Worm (Caenorhabditis elegans) whole organism, L2 larva: ENCODE measurements around the gene chil-6.

Experiments used
- C34F6.9 ChIP-seq: fragments of 150-350 bp; optimal IDR thresholded peaks from 2 replicates; lab custom pipeline; 2014; ENCODE audit warnings: missing biosample characterization, missing genetic modification characterization
- F13H6.1 ChIP-seq: sonication (generic microtip); optimal IDR thresholded peaks from 2 replicates; lab custom pipeline; 2016; ENCODE audit warnings: missing genetic modification characterization, missing compliant biosample characterization
- R02D3.7 ChIP-seq: fragments of 150-350 bp; optimal IDR thresholded peaks from 2 replicates; lab custom pipeline; 2014; ENCODE audit warnings: missing biosample characterization, missing genetic modification characterization
- Y55F3AM.14 ChIP-seq: fragments of 200-800 bp; sonication (Bioruptor generic); optimal IDR thresholded peaks from 2 replicates; lab custom pipeline; 2018; ENCODE audit warnings: mild to moderate bottlenecking, missing genetic modification characterization, missing compliant biosample characterization
- alr-1 ChIP-seq: fragments of 150-350 bp; optimal IDR thresholded peaks from 2 replicates; lab custom pipeline; 2014; ENCODE audit warnings: missing biosample characterization, missing genetic modification characterization
- aly-2 ChIP-seq: fragments of 150-350 bp; optimal IDR thresholded peaks from 2 replicates; lab custom pipeline; 2014; ENCODE audit warnings: missing biosample characterization, missing genetic modification characterization
- ceh-16 ChIP-seq: fragments of 150-350 bp; optimal IDR thresholded peaks from 2 replicates; lab custom pipeline; 2014; ENCODE audit warnings: missing biosample characterization, missing genetic modification characterization
- ceh-82 ChIP-seq: fragments of 150-350 bp; optimal IDR thresholded peaks from 2 replicates; lab custom pipeline; 2014; ENCODE audit warnings: missing biosample characterization, missing genetic modification characterization
- dmd-4 ChIP-seq: sonication (generic microtip); optimal IDR thresholded peaks from 2 replicates; lab custom pipeline; 2017; ENCODE audit warnings: missing biosample characterization, missing genetic modification characterization
- elt-1 ChIP-seq: fragments of 150-350 bp; optimal IDR thresholded peaks from 2 replicates; lab custom pipeline; 2014; ENCODE audit warnings: missing biosample characterization, missing genetic modification characterization
- elt-3 ChIP-seq: sonication (generic microtip); optimal IDR thresholded peaks from 2 replicates; lab custom pipeline; 2017; ENCODE audit warnings: missing biosample characterization, missing genetic modification characterization
- fos-1 ChIP-seq: fragments of 150-350 bp; optimal IDR thresholded peaks from 2 replicates; lab custom pipeline; 2014; ENCODE audit warnings: missing biosample characterization, missing genetic modification characterization
- lin-11 ChIP-seq: fragments of 150-350 bp; sonication (generic microtip); optimal IDR thresholded peaks from 2 replicates; lab custom pipeline; 2014; ENCODE audit warnings: missing biosample characterization, missing genetic modification characterization, inconsistent platforms, mixed read lengths
- lin-13 ChIP-seq: fragments of 150-350 bp; optimal IDR thresholded peaks from 2 replicates; lab custom pipeline; 2014; ENCODE audit warnings: missing biosample characterization, missing genetic modification reagents, missing genetic modification characterization
- lin-39 ChIP-seq: fragments of 150-350 bp; optimal IDR thresholded peaks from 2 replicates; lab custom pipeline; 2014; ENCODE audit warnings: missing biosample characterization, missing genetic modification reagents, missing genetic modification characterization
- lsy-2 ChIP-seq, 2 experiments: fragments of 150-350 bp in 1 of 2; sonication (generic microtip) in 1 of 2; optimal IDR thresholded peaks; 2 replicates each; lab custom pipeline; 2014 to 2017; ENCODE audit warnings: missing biosample characterization in 2 of 2, missing genetic modification characterization in 2 of 2
- mbf-1 ChIP-seq: sonication (generic microtip); optimal IDR thresholded peaks from 2 replicates; lab custom pipeline; 2017; ENCODE audit warnings: missing biosample characterization, missing genetic modification characterization
- mdl-1 ChIP-seq, 2 experiments: fragments of 150-350 bp in 1 of 2; sonication (generic microtip) in 1 of 2; optimal IDR thresholded peaks; 2 replicates each; lab custom pipeline; 2017; ENCODE audit warnings: missing biosample characterization in 2 of 2, missing genetic modification characterization in 2 of 2
- nhr-10 ChIP-seq: sonication (generic microtip); optimal IDR thresholded peaks from 2 replicates; lab custom pipeline; 2017; ENCODE audit warnings: missing biosample characterization, missing genetic modification characterization
- nhr-11 ChIP-seq: fragments of 150-350 bp; optimal IDR thresholded peaks from 2 replicates; lab custom pipeline; 2014; ENCODE audit warnings: missing biosample characterization, missing genetic modification characterization
- nhr-12 ChIP-seq: fragments of 150-350 bp; optimal IDR thresholded peaks from 2 replicates; lab custom pipeline; 2014; ENCODE audit warnings: missing biosample characterization, missing genetic modification characterization
- nhr-23 ChIP-seq: fragments of 150-350 bp; optimal IDR thresholded peaks from 2 replicates; lab custom pipeline; 2014; ENCODE audit warnings: missing biosample characterization, missing genetic modification reagents, missing genetic modification characterization
- nhr-237 ChIP-seq: fragments of 150-350 bp; optimal IDR thresholded peaks from 2 replicates; lab custom pipeline; 2014; ENCODE audit warnings: missing biosample characterization, missing genetic modification characterization
- nhr-25 ChIP-seq: fragments of 150-350 bp; sonication (generic microtip); optimal IDR thresholded peaks from 3 replicates; lab custom pipeline; 2014; ENCODE audit warnings: missing biosample characterization, missing genetic modification characterization
- nhr-6 ChIP-seq: fragments of 150-350 bp; optimal IDR thresholded peaks from 2 replicates; lab custom pipeline; 2014; ENCODE audit warnings: missing biosample characterization, missing genetic modification characterization
- sem-4 ChIP-seq: fragments of 150-350 bp; optimal IDR thresholded peaks from 2 replicates; lab custom pipeline; 2014; ENCODE audit warnings: missing biosample characterization, missing genetic modification reagents, missing genetic modification characterization
- skn-1 ChIP-seq: sonication (generic microtip); optimal IDR thresholded peaks from 2 replicates; lab custom pipeline; 2017; ENCODE audit warnings: missing biosample characterization, missing genetic modification characterization
- sma-3 ChIP-seq: sonication (generic microtip); optimal IDR thresholded peaks from 2 replicates; lab custom pipeline; 2016; ENCODE audit warnings: missing genetic modification reagents, missing genetic modification characterization, missing compliant biosample characterization
- sma-9 ChIP-seq, 2 experiments: fragments of 150-350 bp in 1 of 2; sonication (generic microtip) in 1 of 2; optimal IDR thresholded peaks; 2 replicates each; lab custom pipeline; 2014 to 2016; ENCODE audit warnings: missing genetic modification characterization in 2 of 2, mild to moderate bottlenecking in 1 of 2, missing biosample characterization in 1 of 2, missing compliant biosample characterization in 1 of 2, missing genetic modification reagents in 1 of 2, moderate library complexity in 1 of 2
- unc-39 ChIP-seq: fragments of 150-350 bp; optimal IDR thresholded peaks from 2 replicates; lab custom pipeline; 2014; ENCODE audit warnings: missing biosample characterization, missing genetic modification characterization
- unc-55 ChIP-seq: fragments of 150-350 bp; sonication (generic microtip); optimal IDR thresholded peaks from 3 replicates; lab custom pipeline; 2014; ENCODE audit warnings: missing biosample characterization, missing genetic modification reagents, missing genetic modification characterization
- unc-62 ChIP-seq: fragments of 150-350 bp; optimal IDR thresholded peaks from 2 replicates; lab custom pipeline; 2014; ENCODE audit warnings: missing biosample characterization, missing genetic modification reagents, missing genetic modification characterization
- zag-1 ChIP-seq: fragments of 150-350 bp; optimal IDR thresholded peaks from 2 replicates; lab custom pipeline; 2014; ENCODE audit warnings: missing biosample characterization, missing genetic modification characterization
- ztf-1 ChIP-seq: fragments of 200-800 bp; sonication (Bioruptor generic); conservative IDR thresholded peaks from 2 replicates; pipeline ENCODE4 v1.3.6; 2022; ENCODE audit warnings: missing genetic modification characterization, missing compliant biosample characterization
- ztf-11 ChIP-seq: sonication (generic microtip); optimal IDR thresholded peaks from 2 replicates; lab custom pipeline; 2017; ENCODE audit warnings: missing biosample characterization, missing genetic modification characterization
- ztf-4 ChIP-seq: fragments of 150-350 bp; optimal IDR thresholded peaks from 2 replicates; lab custom pipeline; 2014; ENCODE audit warnings: missing biosample characterization, missing genetic modification characterization

chil-6 gene

DNA sequence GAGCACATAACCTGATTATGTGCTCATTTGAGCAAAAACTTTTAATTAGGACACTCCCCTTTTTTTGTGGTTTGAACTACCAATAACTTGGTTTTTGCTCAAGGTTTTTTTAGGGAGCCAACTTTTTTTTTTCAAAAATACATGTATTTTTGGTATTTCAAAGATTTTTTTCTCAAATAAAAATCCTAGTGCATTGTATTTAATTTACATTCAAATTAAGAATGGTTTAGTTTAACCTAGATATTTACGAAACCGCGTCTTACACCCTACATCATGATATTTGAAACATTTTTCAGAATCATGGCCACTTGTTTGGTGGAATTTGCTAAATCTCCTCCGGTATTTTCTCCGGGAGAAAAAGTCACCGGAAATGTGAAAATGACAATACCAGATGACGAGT lies 22.8 kb downstream of the chil-6 start, which contains the start of gene arrd-5:
arrd-5 (plus strand) TSS at position 301 of the 400 bp plus-strand sequence.
- TF ChIP-seq sem-4 (tag; lab: Kevin White, UChicago) (no peak), ztf-4 (no peak), ceh-16 (tag; lab: Kevin White, UChicago) (no peak), nhr-6 (tag; lab: Kevin White, UChicago) (no peak), Y55F3AM.14 (GFP tag; lab: Kevin White, UChicago) (no peak), zag-1 (no peak), mdl-1 (tag; optimal IDR thresholded peaks at IDR 0.05; lab: Kevin White, UChicago) (no peak), nhr-25 (no peak), unc-62 (GFP tag; lab: Kevin White, UChicago) (no peak), F13H6.1 (tag; lab: Kevin White, UChicago) (no peak), elt-3 (tag; lab: Kevin White, UChicago) (no peak), lin-39 (tag; lab: Kevin White, UChicago) (no peak), lin-11 (tag; lab: Kevin White, UChicago) (no peak), unc-39 (tag; lab: Kevin White, UChicago) (no peak), C34F6.9 (tag; lab: Kevin White, UChicago) (no peak), lin-13 (GFP tag; lab: Kevin White, UChicago) (no peak)

DNA sequence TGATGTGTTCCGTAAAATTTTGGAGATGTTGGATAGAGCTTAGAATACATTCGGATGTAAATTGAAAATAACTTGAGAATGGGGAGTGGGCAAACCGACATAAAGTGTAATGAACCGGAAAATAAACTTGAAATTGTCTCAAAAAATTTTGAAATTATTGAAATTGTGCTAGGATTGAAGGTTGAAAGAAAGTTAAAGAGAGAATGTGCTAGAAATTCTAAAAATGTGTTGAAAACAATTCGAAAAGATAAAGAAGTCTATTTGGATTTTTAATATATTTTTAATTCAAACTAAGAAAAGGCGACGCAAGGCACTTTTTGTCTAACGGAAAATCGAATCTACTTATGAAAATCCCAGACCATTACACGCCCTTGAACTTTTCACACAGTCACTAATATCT lies 23.8 kb downstream of the chil-6 start, which contains the start of gene ZK938.3:
ZK938.3 (minus strand) TSS at position 101 of the 400 bp plus-strand sequence.
- TF ChIP-seq ztf-4 (no peak), nhr-23 (tag; lab: Kevin White, UChicago) (no peak), fos-1 (tag; lab: Kevin White, UChicago) (no peak), aly-2 (tag; lab: Kevin White, UChicago) (no peak)

DNA sequence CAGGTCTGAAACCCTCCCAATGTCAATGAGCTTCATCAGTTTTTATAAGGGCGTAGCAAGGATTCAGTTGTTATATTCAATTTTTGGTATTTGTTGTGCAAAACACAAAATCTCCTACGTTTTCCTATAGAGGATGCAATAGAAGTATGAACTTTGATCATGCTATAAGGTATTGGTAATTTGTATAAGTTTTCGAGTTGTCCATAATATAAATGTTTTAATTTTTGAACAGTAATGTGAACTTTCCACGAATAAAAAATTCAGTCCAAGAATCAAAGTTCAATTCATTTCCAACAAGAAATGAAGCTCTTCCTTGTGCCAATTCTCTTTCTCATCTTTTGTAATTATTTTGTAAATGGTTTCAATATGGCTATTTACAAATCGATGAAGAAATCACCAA lies 26.7 kb downstream of the chil-6 start, which contains the start of gene ZK938.12:
ZK938.12 (plus strand) TSS at position 301 of the 400 bp plus-strand sequence.
- no peak for TF ChIP-seq nhr-11 (tag; lab: Kevin White, UChicago)
- no peak for TF ChIP-seq unc-55 (GFP tag; lab: Kevin White, UChicago)
- no peak for TF ChIP-seq sma-9 (GFP tag; optimal IDR thresholded peaks at IDR 0.05; lab: Kevin White, UChicago)
- TF ChIP-seq sma-9 (tag; optimal IDR thresholded peaks at IDR 0.05; lab: Kevin White, UChicago): no peak
- TF ChIP-seq lsy-2 (tag; optimal IDR thresholded peaks at IDR 0.05; lab: Kevin White, UChicago): no peak
- TF ChIP-seq elt-3 (tag; lab: Kevin White, UChicago): no peak
- no peak for TF ChIP-seq ztf-1 (GFP tag; lab: Robert Waterston, UW)
- TF ChIP-seq mbf-1 (tag; lab: Kevin White, UChicago): no peak
- no peak for TF ChIP-seq elt-1 (tag; lab: Kevin White, UChicago)
- TF ChIP-seq zag-1: no peak
- no peak for TF ChIP-seq alr-1 (tag; lab: Kevin White, UChicago)
- TF ChIP-seq nhr-237 (tag; lab: Kevin White, UChicago): no peak
- TF ChIP-seq nhr-10 (tag; lab: Kevin White, UChicago): no peak
- TF ChIP-seq unc-62 (GFP tag; lab: Kevin White, UChicago): no peak
- TF ChIP-seq sma-3 (GFP tag; lab: Kevin White, UChicago): no peak
- no peak for TF ChIP-seq nhr-25
- TF ChIP-seq nhr-23 (tag; lab: Kevin White, UChicago): no peak
- no peak for TF ChIP-seq lin-39 (tag; lab: Kevin White, UChicago)
- TF ChIP-seq R02D3.7 (tag; lab: Kevin White, UChicago): no peak

DNA sequence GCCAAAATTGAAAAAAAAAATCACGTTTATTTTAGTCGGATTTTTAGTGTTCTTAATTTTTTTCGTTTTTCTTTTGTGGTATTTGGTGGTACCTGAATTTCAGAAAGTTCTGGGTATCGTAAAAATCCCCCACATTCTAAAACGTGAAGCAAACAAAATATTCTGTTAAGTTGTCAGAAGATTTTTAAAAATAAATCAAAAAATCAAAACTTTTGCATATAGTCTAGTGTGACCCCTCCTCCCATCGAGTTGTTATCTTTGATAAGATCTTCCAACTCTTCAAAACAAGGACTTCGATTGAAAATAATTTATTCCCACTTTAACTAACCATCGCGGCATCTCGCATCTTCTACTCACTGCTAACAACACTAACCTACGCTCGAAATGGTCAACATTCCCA lies 28.6 kb downstream of the chil-6 start, which contains the start of gene ZK938.1:
ZK938.1 (plus strand) TSS at position 301 of the 400 bp plus-strand sequence.
- no peak for TF ChIP-seq nhr-6 (tag; lab: Kevin White, UChicago)
- TF ChIP-seq dmd-4: no peak
- no peak for TF ChIP-seq nhr-23 (tag; lab: Kevin White, UChicago)
- TF ChIP-seq sma-3 (GFP tag; lab: Kevin White, UChicago): no peak
- TF ChIP-seq lin-13 (GFP tag; lab: Kevin White, UChicago): no peak
- TF ChIP-seq mbf-1 (tag; lab: Kevin White, UChicago): no peak
- TF ChIP-seq R02D3.7 (tag; lab: Kevin White, UChicago): no peak
- no peak for TF ChIP-seq zag-1
- no peak for TF ChIP-seq skn-1 (tag; lab: Kevin White, UChicago)
- no peak for TF ChIP-seq lin-39 (tag; lab: Kevin White, UChicago)
- TF ChIP-seq C34F6.9 (tag; lab: Kevin White, UChicago): no peak
- TF ChIP-seq ceh-82 (tag; lab: Kevin White, UChicago): no peak
- TF ChIP-seq fos-1 (tag; lab: Kevin White, UChicago): no peak
- no peak for TF ChIP-seq ztf-1 (GFP tag; lab: Robert Waterston, UW)
- TF ChIP-seq alr-1 (tag; lab: Kevin White, UChicago): no peak
- no peak for TF ChIP-seq nhr-11 (tag; lab: Kevin White, UChicago)
- TF ChIP-seq nhr-12 (tag; lab: Kevin White, UChicago): no peak
- TF ChIP-seq ztf-11 (tag; lab: Kevin White, UChicago): no peak
- TF ChIP-seq lsy-2 (tag; optimal IDR thresholded peaks at IDR 0.05; lab: Kevin White, UChicago): no peak
